Fruit fly (Drosophila melanogaster) whole organism, wandering third instar larva: ENCODE data around the gene NKCC.

Experiments used
- Abd-B ChIP-seq: fragments of >200 bp; optimal IDR thresholded peaks from 2 replicates; lab custom pipeline; 2017; ENCODE audit warnings: missing biosample characterization, missing genetic modification characterization
- CG9705 ChIP-seq: fragments of 200-800 bp; sonication (Bioruptor generic); optimal IDR thresholded peaks from 2 replicates; lab custom pipeline; 2018; ENCODE audit warnings: missing biosample characterization, mild to moderate bottlenecking, missing genetic modification characterization
- GATAd ChIP-seq: sonication (Bioruptor generic); optimal IDR thresholded peaks from 2 replicates; lab custom pipeline; 2016; ENCODE audit warnings: missing biosample characterization, missing genetic modification characterization
- HLH106 ChIP-seq: fragments of 200-800 bp; optimal IDR thresholded peaks from 3 replicates; lab custom pipeline; 2019; ENCODE audit warnings: missing biosample characterization, mild to moderate bottlenecking, missing genetic modification characterization, moderate library complexity
- Hnf4 ChIP-seq: fragments of 200-800 bp; sonication (Bioruptor generic); optimal IDR thresholded peaks from 2 replicates; lab custom pipeline; 2016; ENCODE audit warnings: missing biosample characterization, mild to moderate bottlenecking, missing genetic modification characterization
- Hr78 ChIP-seq: fragments of >200 bp; optimal IDR thresholded peaks from 2 replicates; lab custom pipeline; 2017; ENCODE audit warnings: missing biosample characterization, missing genetic modification characterization
- Hr83 ChIP-seq: fragments of 200-300 bp; sonication (Bioruptor generic); optimal IDR thresholded peaks from 2 replicates; lab custom pipeline; 2016; ENCODE audit warnings: missing biosample characterization, mild to moderate bottlenecking, missing genetic modification characterization, moderate library complexity; ENCODE audit not compliant: poor library complexity, severe bottlenecking
- Jra ChIP-seq: sonication (Bioruptor generic); optimal IDR thresholded peaks from 2 replicates; lab custom pipeline; 2016; ENCODE audit warnings: missing biosample characterization, missing genetic modification characterization
- Mio ChIP-seq: sonication (Bioruptor generic); optimal IDR thresholded peaks from 2 replicates; lab custom pipeline; 2016; ENCODE audit warnings: missing biosample characterization, missing genetic modification characterization
- Myc ChIP-seq: fragments of >200 bp; optimal IDR thresholded peaks from 2 replicates; lab custom pipeline; 2017
- OdsH ChIP-seq: fragments of 200-800 bp; sonication (Bioruptor generic); optimal IDR thresholded peaks from 2 replicates; lab custom pipeline; 2016; ENCODE audit warnings: missing biosample characterization, mild to moderate bottlenecking, missing genetic modification characterization
- Rel ChIP-seq, 2 experiments: fragments of 200-800 bp; sonication (Bioruptor generic) in 1 of 2; optimal IDR thresholded peaks; 2 replicates in 1 of 2; 3 replicates in 1 of 2; lab custom pipeline; 2016 to 2019; ENCODE audit warnings: mild to moderate bottlenecking in 2 of 2, missing biosample characterization in 2 of 2, missing genetic modification characterization in 2 of 2, moderate library complexity in 1 of 2
- Sp1 ChIP-seq: fragments of 200-800 bp; sonication (Bioruptor generic); optimal IDR thresholded peaks from 3 replicates; lab custom pipeline; 2019; ENCODE audit warnings: missing biosample characterization, mild to moderate bottlenecking, missing genetic modification characterization, moderate library complexity
- br ChIP-seq: fragments of 200-800 bp; sonication (Bioruptor generic); optimal IDR thresholded peaks from 2 replicates; lab custom pipeline; 2016; ENCODE audit warnings: missing biosample characterization, missing genetic modification characterization
- dl ChIP-seq, 2 experiments: fragments of 175-275, 200-275 bp in 1 of 2; fragments of 200-275 bp in 1 of 2; sonication (Bioruptor generic); optimal IDR thresholded peaks; lab custom pipeline; 2018; ENCODE audit warnings: mild to moderate bottlenecking in 2 of 2, missing biosample characterization in 2 of 2, missing genetic modification characterization in 2 of 2, moderate library complexity in 2 of 2; ENCODE audit not compliant: partially characterized antibody in 2 of 2, insufficient read depth in 1 of 2
- dmrt93B ChIP-seq: fragments of 200-800 bp; sonication (Bioruptor generic); optimal IDR thresholded peaks from 2 replicates; lab custom pipeline; 2018; ENCODE audit warnings: missing biosample characterization, mild to moderate bottlenecking, missing genetic modification characterization
- ey ChIP-seq: fragments of 200-800 bp; sonication (Bioruptor generic); optimal IDR thresholded peaks from 2 replicates; lab custom pipeline; 2016; ENCODE audit warnings: missing biosample characterization, missing genetic modification characterization
- foxo ChIP-seq, 2 experiments: fragments of 200-800 bp; sonication (Bioruptor generic); optimal IDR thresholded peaks; 2 replicates in 1 of 2; 3 replicates in 1 of 2; lab custom pipeline; 2016 to 2017; ENCODE audit warnings: missing biosample characterization in 2 of 2, missing genetic modification characterization in 2 of 2
- fru ChIP-seq: fragments of 200-800 bp; sonication (Bioruptor generic); optimal IDR thresholded peaks from 3 replicates; lab custom pipeline; 2016; ENCODE audit warnings: missing biosample characterization, mild to moderate bottlenecking, missing genetic modification characterization
- h ChIP-seq: fragments of 200-800 bp; sonication (Bioruptor generic); optimal IDR thresholded peaks from 3 replicates; lab custom pipeline; 2016; ENCODE audit warnings: missing biosample characterization, mild to moderate bottlenecking, missing genetic modification characterization
- jim ChIP-seq: fragments of 175-275, 200-325 bp; sonication (Bioruptor generic); optimal IDR thresholded peaks from 2 replicates; lab custom pipeline; 2016; ENCODE audit warnings: missing biosample characterization, mild to moderate bottlenecking, missing genetic modification characterization
- pan ChIP-seq: fragments of >200 bp; optimal IDR thresholded peaks from 2 replicates; lab custom pipeline; 2017
- psq ChIP-seq: fragments of 200-800 bp; sonication (Bioruptor generic); optimal IDR thresholded peaks from 3 replicates; lab custom pipeline; 2017; ENCODE audit warnings: missing biosample characterization, mild to moderate bottlenecking, missing genetic modification characterization, moderate library complexity
- rgr ChIP-seq: fragments of 200-800 bp; sonication (Bioruptor generic); optimal IDR thresholded peaks from 3 replicates; lab custom pipeline; 2016; ENCODE audit warnings: missing biosample characterization, mild to moderate bottlenecking, missing genetic modification characterization
- sv ChIP-seq: fragments of 200-800 bp; sonication (Bioruptor generic); optimal IDR thresholded peaks from 3 replicates; lab custom pipeline; 2016; ENCODE audit warnings: missing biosample characterization, missing genetic modification characterization
- tai ChIP-seq: sonication (Bioruptor generic); optimal IDR thresholded peaks from 2 replicates; lab custom pipeline; 2016; ENCODE audit warnings: missing biosample characterization, missing genetic modification characterization
- usp ChIP-seq: fragments of >200 bp; optimal IDR thresholded peaks from 2 replicates; lab custom pipeline; 2017; ENCODE audit warnings: missing biosample characterization, missing genetic modification characterization
- woc ChIP-seq: sonication (Bioruptor generic); optimal IDR thresholded peaks from 2 replicates; lab custom pipeline; 2016; ENCODE audit warnings: missing biosample characterization, mild to moderate bottlenecking, missing genetic modification characterization

The NKCC gene

DNA sequence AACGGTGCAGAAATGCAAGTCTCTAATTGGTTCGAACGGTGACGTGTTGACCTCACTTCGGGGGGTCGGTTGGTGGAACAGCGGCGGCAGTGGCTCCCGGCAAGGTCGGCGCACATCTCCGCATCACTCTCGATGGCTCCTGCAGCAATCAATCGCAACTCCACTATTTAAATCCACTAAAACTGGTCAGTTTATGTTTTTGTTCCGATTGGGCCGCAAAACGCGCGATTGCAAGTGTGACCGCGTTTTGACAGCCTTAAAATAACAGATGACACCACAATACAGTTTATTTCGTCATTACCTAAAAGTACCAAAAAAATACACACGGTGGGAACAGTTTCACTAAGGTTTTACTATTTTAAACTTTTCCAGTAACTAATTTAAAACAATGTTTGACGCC, 38.0 kb downstream of the NKCC start, which contains the start of gene PEK:
Gene PEK, minus strand, starts transcription at position 273 of the 400 bp plus-strand sequence.
- TF ChIP-seq Rel (GFP tag; optimal IDR thresholded peaks at IDR 0.05; lab: Kevin White, UChicago): no peak
- peak; percentile 19 for TF ChIP-seq Rel (tag; optimal IDR thresholded peaks at IDR 0.05; lab: Kevin White, UChicago)
- no peak for TF ChIP-seq Hr83
- no peak for TF ChIP-seq Hr78 (GFP tag; lab: Kevin White, UChicago)
- peak; percentile 52 for TF ChIP-seq Myc (lab: Kevin White, UChicago)
- no peak for TF ChIP-seq Mio (GFP tag; lab: Kevin White, UChicago)
- TF ChIP-seq, all 38 proteins: peak for 2

- TF ChIP-seq Rel (GFP tag; optimal IDR thresholded peaks at IDR 0.05; lab: Kevin White, UChicago): no peak
- TF ChIP-seq Rel (tag; optimal IDR thresholded peaks at IDR 0.05; lab: Kevin White, UChicago): peak; percentile 13
- TF ChIP-seq sv: no peak
- TF ChIP-seq jim (GFP tag; lab: Kevin White, UChicago): no peak
- TF ChIP-seq CG9705: no peak
- no peak for TF ChIP-seq Hnf4 (GFP tag; lab: Kevin White, UChicago)
- TF ChIP-seq Jra (GFP tag; lab: Kevin White, UChicago): peak; percentile 7
- TF ChIP-seq dl (GFP tag; optimal IDR thresholded peaks at IDR 0.05; lab: Kevin White, UChicago; ENCODE audit: insufficient read depth in 1 of 2, partially characterized antibody in 2 of 2): no peak
- no peak for TF ChIP-seq OdsH (GFP tag; lab: Kevin White, UChicago)
- TF ChIP-seq fru (GFP tag; lab: Kevin White, UChicago): peak; percentile 7
- peak; percentile 5 for TF ChIP-seq Sp1
- peak in 1 of 2 experiments; percentile 11 for TF ChIP-seq foxo (GFP tag; optimal IDR thresholded peaks at IDR 0.05; lab: Kevin White, UChicago)
- TF ChIP-seq Abd-B (GFP tag; lab: Kevin White, UChicago): no peak
- no peak for TF ChIP-seq tai
- no peak for TF ChIP-seq br (GFP tag; lab: Kevin White, UChicago)
- peak; percentile 52 for TF ChIP-seq psq
Observed at dm6 chr3R:5463199-5463949, 39.1 kb downstream of the NKCC start.

DNA sequence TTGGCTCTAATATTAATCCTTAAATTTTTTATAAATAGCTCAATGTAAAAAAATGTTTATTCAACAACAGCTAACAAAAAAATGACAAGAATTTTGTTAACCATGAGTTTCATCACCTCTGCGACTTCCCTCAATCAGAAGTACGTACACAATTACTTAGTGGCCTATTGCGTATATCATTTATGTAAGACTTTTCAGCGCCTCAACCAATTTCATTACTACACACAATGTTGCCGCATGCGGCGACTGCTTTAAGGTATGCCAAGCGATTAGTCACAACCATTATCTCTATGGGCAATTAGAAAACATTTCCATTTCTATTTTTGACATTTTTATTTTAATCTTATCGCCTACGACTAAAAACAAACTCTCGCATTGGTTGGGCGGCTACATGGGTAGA, 43.9 kb downstream of the NKCC start:
- TF ChIP-seq Hnf4 (GFP tag; lab: Kevin White, UChicago): no peak
- no peak for TF ChIP-seq Hr83
- TF ChIP-seq pan (lab: Kevin White, UChicago): no peak
- no peak for TF ChIP-seq Mio (GFP tag; lab: Kevin White, UChicago)
- TF ChIP-seq Myc (lab: Kevin White, UChicago): no peak
- no peak for TF ChIP-seq tai
- TF ChIP-seq h (GFP tag; lab: Kevin White, UChicago): no peak
- no peak for TF ChIP-seq Sp1
- no peak for TF ChIP-seq psq
- TF ChIP-seq usp: no peak
- TF ChIP-seq woc (GFP tag; lab: Kevin White, UChicago): no peak
- no peak for TF ChIP-seq CG9705
- TF ChIP-seq, all 38 proteins: peak for 0

dm6 chr3R:5454334-5454733, 48.2 kb downstream of the NKCC start:
- peak; percentile 17 for TF ChIP-seq fru (GFP tag; lab: Kevin White, UChicago)
- TF ChIP-seq foxo (GFP tag; optimal IDR thresholded peaks at IDR 0.05; lab: Kevin White, UChicago): peak in 1 of 2 experiments; percentile 26
- TF ChIP-seq h (GFP tag; lab: Kevin White, UChicago): peak; percentile 52
- TF ChIP-seq Hr78 (GFP tag; lab: Kevin White, UChicago): no peak
- TF ChIP-seq Mio (GFP tag; lab: Kevin White, UChicago): no peak
- TF ChIP-seq ey (GFP tag; lab: Kevin White, UChicago): no peak
- TF ChIP-seq Sp1: no peak
- peak; percentile 35 for TF ChIP-seq Jra (GFP tag; lab: Kevin White, UChicago)
- TF ChIP-seq Hnf4 (GFP tag; lab: Kevin White, UChicago): no peak
- peak; percentile 84 for TF ChIP-seq Hr83
- peak; percentile 53 for TF ChIP-seq OdsH (GFP tag; lab: Kevin White, UChicago)
- no peak for TF ChIP-seq HLH106 (tag; lab: Kevin White, UChicago)
- TF ChIP-seq dmrt93B: peak; percentile 24
- no peak for TF ChIP-seq GATAd (GFP tag; lab: Kevin White, UChicago)
- TF ChIP-seq woc (GFP tag; lab: Kevin White, UChicago): no peak
- peak; percentile 54 for TF ChIP-seq rgr (GFP tag; lab: Kevin White, UChicago)
